Worm (Caenorhabditis elegans) whole organism, early embryonic: ENCODE measurements around the gene Y39G8B.9.

ENCODE experiments used
- ama-1 ChIP-seq: fragments of 150-350 bp; optimal IDR thresholded peaks from 2 replicates; lab custom pipeline; 2014
- ceh-36 ChIP-seq: sonication (generic microtip); optimal IDR thresholded peaks from 2 replicates; lab custom pipeline; 2016; ENCODE audit warnings: missing genetic modification characterization, inconsistent platforms, missing compliant biosample characterization
- ets-7 ChIP-seq: sonication (generic microtip); optimal IDR thresholded peaks from 2 replicates; lab custom pipeline; 2016; ENCODE audit warnings: missing genotype, missing genetic modification characterization, missing compliant biosample characterization
- flt-1 ChIP-seq: fragments of 200-800 bp; sonication (Bioruptor generic); IDR thresholded peaks from 2 replicates; pipeline ENCODE4 v1.3.6; 2022; ENCODE audit warnings: missing genetic modification characterization, missing compliant biosample characterization
- hmg-4 ChIP-seq: fragments of 200-800 bp; sonication (Bioruptor generic); optimal IDR thresholded peaks from 2 replicates; lab custom pipeline; 2018; ENCODE audit warnings: mild to moderate bottlenecking, missing genetic modification characterization, missing compliant biosample characterization
- tbx-11 ChIP-seq: fragments of 200-800 bp; sonication (Bioruptor generic); IDR thresholded peaks from 2 replicates; pipeline ENCODE4 v1.3.6; 2022; ENCODE audit warnings: missing genetic modification characterization, missing compliant biosample characterization
- tbx-37 ChIP-seq: fragments of 200-800 bp; sonication (Bioruptor generic); conservative IDR thresholded peaks from 2 replicates; pipeline ENCODE4 v1.3.6; 2022; ENCODE audit warnings: missing genetic modification reagents, missing genetic modification characterization, missing compliant biosample characterization
- tra-4 ChIP-seq: sonication (generic microtip); optimal IDR thresholded peaks from 2 replicates; lab custom pipeline; 2017; ENCODE audit warnings: missing genetic modification characterization, missing compliant biosample characterization

- no peak for TF ChIP-seq ama-1 (lab: Kevin White, UChicago)
- no peak for TF ChIP-seq tbx-37 (GFP tag; lab: Robert Waterston, UW)
- TF ChIP-seq flt-1 (GFP tag; lab: Robert Waterston, UW): no peak
- no peak for TF ChIP-seq ceh-36 (tag; lab: Kevin White, UChicago)
- TF ChIP-seq tbx-11 (GFP tag; lab: Robert Waterston, UW): no peak
- TF ChIP-seq tra-4 (tag; lab: Kevin White, UChicago): no peak
- no peak for TF ChIP-seq ets-7 (tag; lab: Kevin White, UChicago)
- TF ChIP-seq hmg-4 (GFP tag; lab: Kevin White, UChicago): no peak
Measured at ce11 chrII:13984551-13984950, 3.4 kb downstream of the Y39G8B.9 start, which contains the start of gene sre-47.
